Worm (Caenorhabditis elegans) whole organism, young adult: Measurements from ENCODE around the gene K09B3.1.

Experiments
- fkh-3 ChIP-seq: sonication (generic microtip); optimal IDR thresholded peaks from 2 replicates; lab custom pipeline; 2016; ENCODE audit warnings: mild to moderate bottlenecking, missing genetic modification characterization, missing compliant biosample characterization
- nhr-90 ChIP-seq: sonication (generic microtip); optimal IDR thresholded peaks from 2 replicates; lab custom pipeline; 2016; ENCODE audit warnings: missing genotype, mild to moderate bottlenecking, missing genetic modification characterization, missing compliant biosample characterization

- TF ChIP-seq nhr-90: no peak
- TF ChIP-seq fkh-3 (tag; lab: Kevin White, UChicago): no peak
Observed at ce11 chrIV:3803252-3803651, 8.7 kb downstream of the K09B3.1 start, which contains the start of the genes algn-14 and M02B7.2.
